Fruit fly (Drosophila melanogaster): ENCODE data around the gene CG42587.

CG42587 gene

dm6 chr2L:14706194-14706593 lies 38.8 kb downstream of the CG42587 start:
- peak; percentile 14 for TF ChIP-seq Crg-1 (GFP tag; optimal IDR thresholded peaks at IDR 0.05)
- TF ChIP-seq Clk (GFP tag; optimal IDR thresholded peaks at IDR 0.05) = no peak
- TF ChIP-seq ovo (GFP tag; optimal IDR thresholded peaks at IDR 0.05) = peak; percentile 27
- TF ChIP-seq CG7045 (GFP tag; optimal IDR thresholded peaks at IDR 0.05) = peak; percentile 35
- TF ChIP-seq kay (GFP tag; ENCODE audit: borderline replicate concordance) = peak; percentile 10
- TF ChIP-seq CG14711 (tag; optimal IDR thresholded peaks at IDR 0.05) = peak; percentile 16
- TF ChIP-seq Mnt (GFP tag; optimal IDR thresholded peaks at IDR 0.05) = peak; percentile 23
- no peak for TF ChIP-seq CG33017 (tag; optimal IDR thresholded peaks at IDR 0.05)
- peak; percentile 81 for TF ChIP-seq bab1 (GFP tag; optimal IDR thresholded peaks at IDR 0.05)
- TF ChIP-seq toe (GFP tag; optimal IDR thresholded peaks at IDR 0.05) = peak; percentile 78
- TF ChIP-seq CG7101 (tag; optimal IDR thresholded peaks at IDR 0.05) = peak; percentile 46
- TF ChIP-seq pad (GFP tag; optimal IDR thresholded peaks at IDR 0.05) = peak; percentile 54
- TF ChIP-seq tj (GFP tag; optimal IDR thresholded peaks at IDR 0.05) = no peak
- peak; percentile 85 for TF ChIP-seq Hr96 (GFP tag; optimal IDR thresholded peaks at IDR 0.05)
- no peak for TF ChIP-seq CG11617 (GFP tag; optimal IDR thresholded peaks at IDR 0.05)
- TF ChIP-seq CG12768 (GFP tag; optimal IDR thresholded peaks at IDR 0.05) = peak; percentile 17
- TF ChIP-seq CG5204 (GFP tag; optimal IDR thresholded peaks at IDR 0.05) = peak; percentile 49
- peak; percentile 74 for TF ChIP-seq CG1620 (GFP tag; optimal IDR thresholded peaks at IDR 0.05)
- TF ChIP-seq cic (GFP tag; optimal IDR thresholded peaks at IDR 0.05) = no peak

- no peak for TF ChIP-seq CG7101 (tag; optimal IDR thresholded peaks at IDR 0.05)
- TF ChIP-seq kay (GFP tag; ENCODE audit: borderline replicate concordance) = no peak
- TF ChIP-seq CG12768 (GFP tag; optimal IDR thresholded peaks at IDR 0.05) = no peak
- TF ChIP-seq Clk (GFP tag; optimal IDR thresholded peaks at IDR 0.05) = no peak
- no peak for TF ChIP-seq CG1620 (GFP tag; optimal IDR thresholded peaks at IDR 0.05)
- no peak for TF ChIP-seq toe (GFP tag; optimal IDR thresholded peaks at IDR 0.05)
- TF ChIP-seq bab1 (GFP tag; optimal IDR thresholded peaks at IDR 0.05) = no peak
- TF ChIP-seq tj (GFP tag; optimal IDR thresholded peaks at IDR 0.05) = no peak
- no peak for TF ChIP-seq cnc (optimal IDR thresholded peaks at IDR 0.05)
- no peak for TF ChIP-seq CG7045 (GFP tag; optimal IDR thresholded peaks at IDR 0.05)
- TF ChIP-seq Hr96 (GFP tag; optimal IDR thresholded peaks at IDR 0.05) = no peak
- TF ChIP-seq Mnt (GFP tag; optimal IDR thresholded peaks at IDR 0.05) = no peak
- TF ChIP-seq Crg-1 (GFP tag; optimal IDR thresholded peaks at IDR 0.05) = no peak
- TF ChIP-seq pad (GFP tag; optimal IDR thresholded peaks at IDR 0.05) = no peak
- TF ChIP-seq CG5204 (GFP tag; optimal IDR thresholded peaks at IDR 0.05) = no peak
- TF ChIP-seq cic (GFP tag; optimal IDR thresholded peaks at IDR 0.05) = no peak
- no peak for TF ChIP-seq CG14711 (tag; optimal IDR thresholded peaks at IDR 0.05)
- TF ChIP-seq CG11617 (GFP tag; optimal IDR thresholded peaks at IDR 0.05) = no peak
These were observed 43.5 kb downstream of the CG42587 start for dm6 chr2L:14701495-14701894.

dm6 chr2L:14699501-14700077 lies 45.4 kb downstream of the CG42587 start:
- TF ChIP-seq CG7101 (tag; optimal IDR thresholded peaks at IDR 0.05) (no peak), tj (GFP tag; optimal IDR thresholded peaks at IDR 0.05) (peak; percentile 9), kay (GFP tag; ENCODE audit: borderline replicate concordance) (no peak), CG14711 (tag; optimal IDR thresholded peaks at IDR 0.05) (no peak)

dm6 chr2L:14698980-14699379 lies 46.0 kb downstream of the CG42587 start:
- TF ChIP-seq CG14711 (tag; optimal IDR thresholded peaks at IDR 0.05) (no peak), CG5204 (GFP tag; optimal IDR thresholded peaks at IDR 0.05) (no peak), Mnt (GFP tag; optimal IDR thresholded peaks at IDR 0.05) (no peak), toe (GFP tag; optimal IDR thresholded peaks at IDR 0.05) (no peak), CG12768 (GFP tag; optimal IDR thresholded peaks at IDR 0.05) (no peak), Hr96 (GFP tag; optimal IDR thresholded peaks at IDR 0.05) (no peak), cnc (optimal IDR thresholded peaks at IDR 0.05) (no peak), ovo (GFP tag; optimal IDR thresholded peaks at IDR 0.05) (no peak), cic (GFP tag; optimal IDR thresholded peaks at IDR 0.05) (no peak), kay (GFP tag; ENCODE audit: borderline replicate concordance) (no peak), CG33017 (tag; optimal IDR thresholded peaks at IDR 0.05) (no peak), CG1620 (GFP tag; optimal IDR thresholded peaks at IDR 0.05) (no peak), CG11617 (GFP tag; optimal IDR thresholded peaks at IDR 0.05) (no peak), tj (GFP tag; optimal IDR thresholded peaks at IDR 0.05) (no peak), bab1 (GFP tag; optimal IDR thresholded peaks at IDR 0.05) (no peak), Crg-1 (GFP tag; optimal IDR thresholded peaks at IDR 0.05) (no peak), CG7045 (GFP tag; optimal IDR thresholded peaks at IDR 0.05) (no peak), pad (GFP tag; optimal IDR thresholded peaks at IDR 0.05) (no peak), Clk (GFP tag; optimal IDR thresholded peaks at IDR 0.05) (no peak)

- TF ChIP-seq kay (GFP tag; ENCODE audit: borderline replicate concordance) (peak; percentile 56), CG14711 (tag; optimal IDR thresholded peaks at IDR 0.05) (no peak)
These were observed 47.1 kb downstream of the CG42587 start for dm6 chr2L:14697938-14698337.

All from whole organism, adult.